Worm (Caenorhabditis elegans) whole organism, L1 larva: Measurements from ENCODE around the gene czw-1.

Source experiments
- ama-1 ChIP-seq: fragments of 150-350 bp; optimal IDR thresholded peaks from 2 replicates; lab custom pipeline; 2014
- ceh-82 ChIP-seq, 3 experiments: fragments of 150-350 bp in 1 of 3; sonication (generic microtip) in 2 of 3; optimal IDR thresholded peaks; 2 replicates each; lab custom pipeline; 2014 to 2017; ENCODE audit warnings: missing biosample characterization in 3 of 3, missing genetic modification characterization in 3 of 3
- ceh-90 ChIP-seq: sonication (generic microtip); optimal IDR thresholded peaks from 2 replicates; lab custom pipeline; 2016; ENCODE audit warnings: missing genetic modification characterization, missing compliant biosample characterization
- ces-1 ChIP-seq: fragments of 150-350 bp; optimal IDR thresholded peaks from 2 replicates; lab custom pipeline; 2014; ENCODE audit warnings: missing biosample characterization, missing genetic modification reagents, missing genetic modification characterization
- efl-1 ChIP-seq, 4 experiments: fragments of 150-350 bp; optimal IDR thresholded peaks in 3 of 4; peaks in 1 of 4; 1 replicate in 1 of 4; 2 replicates in 3 of 4; lab custom pipeline; 2014; ENCODE audit warnings: missing biosample characterization in 2 of 4, missing genetic modification characterization in 2 of 4, missing genetic modification reagents in 2 of 4
- egl-13 ChIP-seq: sonication (generic microtip); optimal IDR thresholded peaks from 2 replicates; lab custom pipeline; 2016; ENCODE audit warnings: missing genotype, missing genetic modification reagents, missing genetic modification characterization, missing compliant biosample characterization
- egl-27 ChIP-seq, 2 experiments: fragments of 150-350 bp in 1 of 2; sonication (generic microtip); optimal IDR thresholded peaks; 3 replicates each; lab custom pipeline; 2017 to 2018; ENCODE audit warnings: missing biosample characterization in 2 of 2, missing genetic modification characterization in 2 of 2, missing genetic modification reagents in 2 of 2
- elt-2 ChIP-seq: sonication (generic microtip); optimal IDR thresholded peaks from 2 replicates; lab custom pipeline; 2016; ENCODE audit warnings: missing genetic modification characterization, mild to moderate bottlenecking, inconsistent platforms, missing compliant biosample characterization, missing genetic modification reagents
- ets-5 ChIP-seq: fragments of 200-800 bp; sonication (Bioruptor generic); IDR thresholded peaks from 2 replicates; pipeline ENCODE4 v1.3.6; 2022; ENCODE audit warnings: missing genetic modification characterization, missing compliant biosample characterization
- fkh-10 ChIP-seq: sonication (generic microtip); optimal IDR thresholded peaks from 2 replicates; lab custom pipeline; 2017; ENCODE audit warnings: missing biosample characterization, missing genetic modification reagents, missing genetic modification characterization
- fos-1 ChIP-seq: fragments of 150-350 bp; optimal IDR thresholded peaks from 2 replicates; lab custom pipeline; 2014; ENCODE audit warnings: missing biosample characterization, missing genetic modification characterization
- hpl-2 ChIP-seq: fragments of 150-350 bp; optimal IDR thresholded peaks from 2 replicates; lab custom pipeline; 2014; ENCODE audit warnings: missing biosample characterization, missing genetic modification reagents, missing genetic modification characterization
- isw-1 ChIP-seq: fragments of 200-800 bp; sonication (Bioruptor generic); IDR thresholded peaks from 2 replicates; pipeline ENCODE4 v1.3.6; 2022; ENCODE audit warnings: missing genetic modification characterization, missing compliant biosample characterization
- lin-14 ChIP-seq: fragments of 200-800 bp; sonication (Bioruptor generic); optimal IDR thresholded peaks from 2 replicates; lab custom pipeline; 2018; ENCODE audit warnings: mild to moderate bottlenecking, missing genetic modification characterization, moderate library complexity, missing compliant biosample characterization
- lin-15B ChIP-seq: fragments of 150-350 bp; sonication (generic microtip); optimal IDR thresholded peaks from 3 replicates; lab custom pipeline; 2014; ENCODE audit warnings: missing biosample characterization, missing genetic modification characterization
- lin-35 ChIP-seq, 2 experiments: fragments of 150-350 bp; optimal IDR thresholded peaks; 2 replicates each; lab custom pipeline; 2014; ENCODE audit warnings: missing biosample characterization in 2 of 2, missing genetic modification characterization in 2 of 2, missing genetic modification reagents in 2 of 2
- lir-3 ChIP-seq: sonication (generic microtip); optimal IDR thresholded peaks from 2 replicates; lab custom pipeline; 2016; ENCODE audit warnings: mild to moderate bottlenecking, missing genetic modification characterization, moderate library complexity, missing compliant biosample characterization; ENCODE audit not compliant: poor library complexity
- mab-9 ChIP-seq: fragments of 200-800 bp; sonication (Bioruptor generic); IDR thresholded peaks from 2 replicates; pipeline ENCODE4 v1.3.6; 2022; ENCODE audit warnings: missing genetic modification reagents, missing genetic modification characterization, missing compliant biosample characterization
- mdl-1 ChIP-seq, 2 experiments: fragments of 150-350 bp; optimal IDR thresholded peaks; 2 replicates each; lab custom pipeline; 2014 to 2017; ENCODE audit warnings: missing biosample characterization in 2 of 2, missing genetic modification characterization in 2 of 2, inconsistent platforms in 1 of 2
- nhr-20 ChIP-seq: sonication (generic microtip); optimal IDR thresholded peaks from 2 replicates; lab custom pipeline; 2016; ENCODE audit warnings: mild to moderate bottlenecking, missing genetic modification characterization, missing compliant biosample characterization
- nhr-47 ChIP-seq: sonication (generic microtip); optimal IDR thresholded peaks from 2 replicates; lab custom pipeline; 2016; ENCODE audit warnings: mild to moderate bottlenecking, missing genetic modification characterization, moderate library complexity, missing compliant biosample characterization
- nhr-90 ChIP-seq: sonication (generic microtip); optimal IDR thresholded peaks from 2 replicates; lab custom pipeline; 2016; ENCODE audit warnings: mild to moderate bottlenecking, missing genetic modification characterization, missing compliant biosample characterization; ENCODE audit not compliant: poor library complexity
- rnt-1 ChIP-seq: sonication (generic microtip); optimal IDR thresholded peaks from 2 replicates; lab custom pipeline; 2016; ENCODE audit warnings: mild to moderate bottlenecking, missing genetic modification characterization, moderate library complexity, missing compliant biosample characterization
- snpc-4 ChIP-seq: fragments of 150-350 bp; optimal IDR thresholded peaks from 2 replicates; lab custom pipeline; 2014; ENCODE audit warnings: missing biosample characterization, missing genetic modification characterization
- sox-4 ChIP-seq: sonication (generic microtip); optimal IDR thresholded peaks from 2 replicates; lab custom pipeline; 2016; ENCODE audit warnings: missing genetic modification characterization, missing compliant biosample characterization
- tbx-2 ChIP-seq: sonication (generic microtip); optimal IDR thresholded peaks from 2 replicates; lab custom pipeline; 2016; ENCODE audit warnings: missing genetic modification characterization, missing compliant biosample characterization
- unc-130 ChIP-seq: fragments of 150-350 bp; optimal IDR thresholded peaks from 2 replicates; lab custom pipeline; 2017; ENCODE audit warnings: missing biosample characterization, missing genetic modification characterization, inconsistent platforms
- unc-86 ChIP-seq: sonication (generic microtip); optimal IDR thresholded peaks from 2 replicates; lab custom pipeline; 2016; ENCODE audit warnings: missing genetic modification characterization, missing compliant biosample characterization
- zag-1 ChIP-seq: fragments of 150-350 bp; optimal IDR thresholded peaks from 2 replicates; lab custom pipeline; 2014; ENCODE audit warnings: missing biosample characterization, missing genetic modification characterization
- zip-4 ChIP-seq: fragments of 200-800 bp; sonication (Bioruptor generic); optimal IDR thresholded peaks from 2 replicates; lab custom pipeline; 2018; ENCODE audit warnings: mild to moderate bottlenecking, missing genetic modification characterization, moderate library complexity, missing compliant biosample characterization

The czw-1 gene

DNA sequence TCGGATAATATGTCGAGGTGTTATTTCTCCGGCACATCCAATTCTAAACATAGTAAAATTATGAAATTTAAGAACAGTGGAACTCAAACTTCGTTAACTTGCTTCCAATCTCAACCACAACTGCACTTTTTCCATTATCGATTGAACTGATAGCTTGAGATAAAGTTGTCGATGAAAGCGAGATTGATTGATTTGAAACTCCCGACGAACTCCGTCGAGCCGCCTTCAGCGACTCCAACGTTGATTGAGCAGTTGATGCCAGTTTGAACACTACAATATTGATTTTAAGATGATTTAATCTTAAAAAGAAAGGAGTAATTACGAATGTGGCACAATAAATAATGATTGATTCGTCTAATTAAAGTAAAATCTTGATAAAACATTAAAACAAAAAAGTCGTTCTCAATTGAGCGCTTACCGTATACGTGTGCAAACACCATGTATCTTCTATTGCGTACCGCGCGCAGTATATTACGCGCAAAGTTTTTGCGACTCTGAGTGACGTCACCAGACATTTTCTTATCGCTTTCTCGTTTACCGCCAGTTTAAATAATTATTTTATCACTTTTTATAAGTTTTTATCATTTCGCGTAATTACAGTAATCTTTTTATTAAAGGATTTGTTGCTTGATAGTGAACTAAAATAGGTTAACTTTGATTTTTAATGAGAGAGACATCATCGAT, 44.3 kb downstream of the czw-1 start, which contains the start of gene arp-11 (continued):
- TF ChIP-seq ceh-82 (tag; optimal IDR thresholded peaks at IDR 0.05; lab: Kevin White, UChicago), result peak; percentile 4 to 68 (median 17)
- TF ChIP-seq nhr-90, result peak; percentile 75
- peak; percentile 35 for TF ChIP-seq lir-3 (tag; lab: Kevin White, UChicago)
- TF ChIP-seq nhr-20 (tag; lab: Kevin White, UChicago), result peak; percentile 79
- TF ChIP-seq egl-13 (tag; lab: Kevin White, UChicago), result peak; percentile 61
- peak; percentile 74 for TF ChIP-seq nhr-47 (tag; lab: Kevin White, UChicago)
- TF ChIP-seq zag-1 (tag; lab: Kevin White, UChicago), result no peak
- TF ChIP-seq rnt-1 (tag; lab: Kevin White, UChicago), result peak; percentile 55
- TF ChIP-seq zip-4 (GFP tag; lab: Kevin White, UChicago), result no peak

- peak; percentile 60 for TF ChIP-seq elt-2
- TF ChIP-seq efl-1 (optimal IDR thresholded peaks at IDR 0.05; lab: Kevin White, UChicago), result no peak
- no peak for TF ChIP-seq efl-1 (GFP tag; optimal IDR thresholded peaks at IDR 0.05 in 1 of 2; lab: Kevin White, UChicago)
- TF ChIP-seq lin-35 (GFP tag; optimal IDR thresholded peaks at IDR 0.05; lab: Kevin White, UChicago), result peak in 1 of 2 experiments; percentile 23
Observed at ce11 chrIV:7898489-7898888, 48.1 kb downstream of the czw-1 start.

ce11 chrIV:7897953-7898352, 48.7 kb downstream of the czw-1 start:
- TF ChIP-seq ama-1 (lab: Kevin White, UChicago), result no peak
- TF ChIP-seq lin-14, result peak; percentile 29
- no peak for TF ChIP-seq nhr-20 (tag; lab: Kevin White, UChicago)
- peak; percentile 48 for TF ChIP-seq fkh-10 (GFP tag; lab: Kevin White, UChicago)

ce11 chrIV:7897443-7897842, 49.2 kb downstream of the czw-1 start, which contains the start of gene ilys-4:
Gene ilys-4 (minus strand): TSS chrIV:7897543.
- TF ChIP-seq ceh-90 (tag; lab: Kevin White, UChicago) (no peak), mdl-1 (tag; optimal IDR thresholded peaks at IDR 0.05; lab: Kevin White, UChicago) (no peak), ets-5 (no peak), fos-1 (tag; lab: Kevin White, UChicago) (no peak), unc-130 (no peak), tbx-2 (no peak), unc-86 (tag; lab: Kevin White, UChicago) (no peak), mab-9 (GFP tag; lab: Robert Waterston, UW) (no peak), isw-1 (no peak), hpl-2 (GFP tag; lab: Kevin White, UChicago) (no peak), elt-2 (no peak), lin-15B (tag; lab: Kevin White, UChicago) (no peak), ces-1 (GFP tag; lab: Kevin White, UChicago) (no peak), fkh-10 (GFP tag; lab: Kevin White, UChicago) (no peak), egl-27 (tag; optimal IDR thresholded peaks at IDR 0.05; lab: Kevin White, UChicago) (no peak), sox-4 (no peak), efl-1 (optimal IDR thresholded peaks at IDR 0.05; lab: Kevin White, UChicago) (no peak), efl-1 (GFP tag; optimal IDR thresholded peaks at IDR 0.05 in 1 of 2; lab: Kevin White, UChicago) (no peak), snpc-4 (tag; lab: Kevin White, UChicago) (no peak), nhr-20 (tag; lab: Kevin White, UChicago) (no peak)
